Worm (Caenorhabditis elegans): ENCODE results near the gene srd-18.

- no peak for TF ChIP-seq flt-1 (GFP tag; IDR thresholded peaks at IDR 0.05)
- TF ChIP-seq hnd-1 (tag; optimal IDR thresholded peaks at IDR 0.05), result no peak
- no peak for TF ChIP-seq ets-7 (tag; optimal IDR thresholded peaks at IDR 0.05)
- no peak for TF ChIP-seq tbx-11 (GFP tag; IDR thresholded peaks at IDR 0.05)
- TF ChIP-seq ama-1 (optimal IDR thresholded peaks at IDR 0.05), result no peak
- no peak for TF ChIP-seq ceh-36 (tag; optimal IDR thresholded peaks at IDR 0.05)
- no peak for TF ChIP-seq F13C5.2 (tag; optimal IDR thresholded peaks at IDR 0.05)
- no peak for TF ChIP-seq hmbx-1 (tag; optimal IDR thresholded peaks at IDR 0.05)
- no peak for TF ChIP-seq scrt-1 (GFP tag; IDR thresholded peaks at IDR 0.05)
- no peak for TF ChIP-seq sea-1 (GFP tag; conservative IDR thresholded peaks at IDR 0.05)
- TF ChIP-seq B0310.2 (tag; optimal IDR thresholded peaks at IDR 0.05), result no peak
- TF ChIP-seq tra-4 (tag; optimal IDR thresholded peaks at IDR 0.05), result no peak
- TF ChIP-seq aly-1 (tag; optimal IDR thresholded peaks at IDR 0.05), result no peak
These were observed 46.5 kb downstream of the srd-18 start, which contains the start of gene ifbp-1 for ce11 chrV:13380178-13380577.

All from whole organism, early embryonic.